Worm (Caenorhabditis elegans): Measurements from ENCODE around the gene ifc-1.

Gene ifc-1

DNA sequence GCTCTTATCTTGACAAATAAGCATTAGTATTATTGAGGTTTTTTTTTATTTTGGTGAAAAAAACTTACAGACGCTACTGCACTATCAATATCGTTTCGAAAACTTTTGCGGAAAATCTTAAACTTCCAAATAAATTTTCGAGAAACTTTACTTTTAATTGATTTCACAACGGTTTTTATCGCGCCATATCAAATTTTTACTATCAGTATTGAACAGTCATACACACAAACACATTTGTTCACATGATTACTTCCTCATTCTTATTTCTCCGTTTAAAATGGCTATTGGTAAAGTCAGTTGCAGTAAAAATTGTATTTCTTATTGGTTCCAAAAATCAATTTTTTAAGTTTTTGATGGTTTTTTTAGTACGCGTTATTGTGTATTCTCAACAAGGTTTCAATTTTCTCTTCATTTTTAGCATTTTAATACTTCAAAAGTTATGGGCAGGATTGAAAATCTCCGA, 15.0 kb downstream of the ifc-1 start, which contains the start of gene pals-32:
TSS of gene pals-32 (plus strand) at position 413 of the 463 bp plus-strand sequence.
- TF ChIP-seq W03F9.2 (tag; optimal IDR thresholded peaks at IDR 0.05) (peak; percentile 29), him-1 (tag; optimal IDR thresholded peaks at IDR 0.05) (no peak)

DNA sequence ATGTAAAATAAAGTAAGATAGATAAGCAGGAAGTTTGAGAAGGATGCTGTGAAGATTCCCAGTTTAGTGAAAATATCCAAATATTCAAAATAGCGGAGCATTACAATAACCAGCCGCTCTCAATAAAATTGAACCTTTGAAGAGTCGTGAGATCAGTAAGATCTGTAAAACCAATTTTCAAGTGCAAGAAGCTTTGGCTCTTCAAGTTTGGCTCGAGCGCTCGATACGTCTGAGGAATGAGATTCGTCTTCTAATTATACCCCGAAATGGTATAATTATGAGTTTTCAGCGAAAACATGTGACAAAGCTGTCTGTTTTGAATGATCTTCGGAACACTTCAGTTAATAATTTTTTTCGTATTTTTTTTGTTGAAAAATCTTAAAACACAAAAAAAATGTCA, 18.7 kb downstream of the ifc-1 start, which contains the start of gene str-46:
TSS of gene str-46 (minus strand) at position 101 of the 400 bp plus-strand sequence.
- no peak for TF ChIP-seq him-1 (tag; optimal IDR thresholded peaks at IDR 0.05)
- no peak for TF ChIP-seq dao-5 (tag; optimal IDR thresholded peaks at IDR 0.05)
- no peak for TF ChIP-seq W03F9.2 (tag; optimal IDR thresholded peaks at IDR 0.05)

DNA sequence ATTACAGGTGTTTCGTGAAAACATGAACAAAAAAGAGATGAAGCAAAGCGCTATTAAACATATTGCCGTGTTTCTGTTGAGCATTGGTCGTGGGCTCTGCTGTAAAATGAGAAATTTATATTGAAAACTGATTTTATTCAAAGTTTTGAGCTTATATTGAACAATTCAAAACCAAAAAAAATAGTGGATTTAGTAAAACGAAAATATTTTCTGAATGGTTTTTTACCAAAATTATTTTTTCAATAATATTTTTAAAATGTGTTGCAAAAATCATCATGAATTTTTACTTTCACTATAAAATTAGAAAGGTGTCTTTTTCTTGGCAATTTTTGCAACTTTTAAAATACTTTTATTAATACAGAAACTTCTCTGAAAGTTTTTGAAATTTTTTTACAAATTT, 22.0 kb downstream of the ifc-1 start, which contains the start of gene C31B8.7:
TSS of gene C31B8.7 (minus strand) at position 101 of the 400 bp plus-strand sequence.
- TF ChIP-seq him-1 (tag; optimal IDR thresholded peaks at IDR 0.05) (no peak), dao-5 (tag; optimal IDR thresholded peaks at IDR 0.05) (no peak), W03F9.2 (tag; optimal IDR thresholded peaks at IDR 0.05) (no peak)

DNA sequence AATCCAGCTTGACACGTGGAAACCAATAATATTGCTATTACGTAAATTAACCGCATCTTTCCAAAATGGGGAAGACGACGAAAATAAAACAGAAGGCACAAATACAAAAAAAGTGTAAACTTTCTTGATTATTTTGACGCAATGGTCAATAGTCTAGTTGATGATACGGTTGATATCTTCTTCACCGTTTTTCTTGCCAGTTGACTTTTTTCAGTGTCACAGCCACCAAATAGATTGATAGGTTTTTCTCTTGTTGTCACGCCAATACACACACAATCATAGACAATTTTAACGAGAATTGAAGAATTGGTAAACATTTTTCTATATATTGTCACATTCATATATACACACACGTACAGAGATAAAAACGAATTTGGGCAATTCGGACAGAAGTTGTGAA, 28.3 kb downstream of the ifc-1 start, which contains the start of gene zmp-3:
TSS of gene zmp-3 (minus strand) at position 101 of the 400 bp plus-strand sequence.
- TF ChIP-seq dao-5 (tag; optimal IDR thresholded peaks at IDR 0.05) (no peak), W03F9.2 (tag; optimal IDR thresholded peaks at IDR 0.05) (no peak), him-1 (tag; optimal IDR thresholded peaks at IDR 0.05) (no peak)

DNA sequence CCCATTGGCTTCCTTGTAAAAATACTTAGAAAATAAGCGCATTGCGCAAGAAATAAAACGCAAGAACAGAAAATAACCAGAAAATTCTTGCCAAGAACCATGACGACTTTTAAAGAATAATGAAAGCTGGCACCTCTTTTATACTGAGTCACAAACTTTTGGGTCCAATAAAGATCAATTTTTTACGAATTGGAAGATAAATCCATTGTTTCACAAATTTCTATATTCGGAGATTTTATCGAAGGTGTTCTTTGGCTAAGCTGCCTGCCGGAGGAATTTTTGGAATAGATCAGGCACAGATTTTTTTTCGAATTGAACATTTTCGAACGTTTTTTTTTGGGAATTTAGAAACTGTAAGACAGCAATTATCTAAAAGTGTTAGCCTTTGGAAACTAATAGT, 31.7 kb downstream of the ifc-1 start, which contains the start of gene C31B8.9:
TSS of gene C31B8.9 (minus strand) at position 101 of the 400 bp plus-strand sequence.
- TF ChIP-seq dao-5 (tag; optimal IDR thresholded peaks at IDR 0.05) (no peak), W03F9.2 (tag; optimal IDR thresholded peaks at IDR 0.05) (no peak), him-1 (tag; optimal IDR thresholded peaks at IDR 0.05) (no peak)

DNA sequence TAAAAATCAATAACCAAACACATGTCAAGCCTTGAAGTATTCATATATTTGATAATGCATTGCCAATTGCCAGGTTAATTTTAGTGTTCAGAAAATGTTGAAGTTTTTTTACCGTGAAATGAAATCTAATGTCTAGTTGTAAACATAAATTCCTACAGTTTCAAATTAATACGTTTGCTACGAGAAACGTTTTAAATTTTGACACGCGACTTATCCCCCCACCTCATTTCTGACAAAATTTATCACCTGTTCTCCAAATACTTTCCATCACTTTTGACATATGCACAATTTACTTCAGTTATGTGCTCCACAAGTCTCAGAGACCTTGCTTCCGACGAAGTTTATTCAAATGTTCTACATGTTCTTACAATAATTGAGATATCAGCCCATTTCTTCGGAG, 32.8 kb downstream of the ifc-1 start, which contains the start of gene srh-146:
TSS of gene srh-146 (plus strand) at position 301 of the 400 bp plus-strand sequence.
- TF ChIP-seq W03F9.2 (tag; optimal IDR thresholded peaks at IDR 0.05): no peak
- no peak for TF ChIP-seq him-1 (tag; optimal IDR thresholded peaks at IDR 0.05)
- no peak for TF ChIP-seq dao-5 (tag; optimal IDR thresholded peaks at IDR 0.05)

DNA sequence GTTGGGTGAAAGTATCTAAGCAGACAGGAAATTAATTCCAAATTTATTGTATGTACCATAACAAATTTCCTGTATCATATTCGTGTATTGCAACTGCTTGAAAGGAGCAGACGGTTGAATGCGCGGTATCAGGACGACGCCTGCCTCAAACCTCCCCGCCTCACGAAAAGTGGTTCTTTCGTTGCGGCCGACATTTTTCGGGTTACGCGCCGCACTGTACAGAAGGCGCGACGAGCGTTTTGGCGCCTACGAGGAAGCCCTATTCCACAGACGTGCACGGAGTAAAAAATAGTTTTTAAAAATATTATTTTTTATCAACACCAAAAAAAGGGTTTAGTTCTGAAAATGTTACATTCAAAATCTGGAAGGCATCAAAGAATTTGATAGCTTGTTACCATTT, 38.9 kb downstream of the ifc-1 start:
- TF ChIP-seq him-1 (tag; optimal IDR thresholded peaks at IDR 0.05) (no peak), dao-5 (tag; optimal IDR thresholded peaks at IDR 0.05) (no peak), W03F9.2 (tag; optimal IDR thresholded peaks at IDR 0.05) (no peak)

DNA sequence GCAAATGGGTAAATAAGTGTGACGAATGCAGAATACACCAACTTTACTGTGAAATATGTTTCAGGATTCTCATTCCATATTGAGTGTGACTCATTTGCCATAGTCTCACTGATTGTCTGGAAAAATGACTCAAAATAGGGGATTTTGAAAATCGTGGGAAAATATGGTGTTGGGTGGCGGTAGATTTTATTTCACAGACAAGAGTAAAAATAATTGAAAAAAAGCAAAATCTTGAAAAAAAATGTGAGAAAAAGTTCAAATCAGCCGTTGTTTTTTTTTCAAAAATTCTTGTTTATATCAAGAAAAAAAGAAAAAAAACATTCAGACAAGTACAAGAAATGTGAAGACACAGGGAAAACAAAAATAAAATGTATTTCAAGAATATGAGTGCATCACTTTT, 41.4 kb downstream of the ifc-1 start, which contains the start of gene srh-38:
TSS of gene srh-38 (minus strand) at position 101 of the 400 bp plus-strand sequence.
- TF ChIP-seq dao-5 (tag; optimal IDR thresholded peaks at IDR 0.05): no peak
- TF ChIP-seq W03F9.2 (tag; optimal IDR thresholded peaks at IDR 0.05): no peak
- TF ChIP-seq him-1 (tag; optimal IDR thresholded peaks at IDR 0.05): no peak

DNA sequence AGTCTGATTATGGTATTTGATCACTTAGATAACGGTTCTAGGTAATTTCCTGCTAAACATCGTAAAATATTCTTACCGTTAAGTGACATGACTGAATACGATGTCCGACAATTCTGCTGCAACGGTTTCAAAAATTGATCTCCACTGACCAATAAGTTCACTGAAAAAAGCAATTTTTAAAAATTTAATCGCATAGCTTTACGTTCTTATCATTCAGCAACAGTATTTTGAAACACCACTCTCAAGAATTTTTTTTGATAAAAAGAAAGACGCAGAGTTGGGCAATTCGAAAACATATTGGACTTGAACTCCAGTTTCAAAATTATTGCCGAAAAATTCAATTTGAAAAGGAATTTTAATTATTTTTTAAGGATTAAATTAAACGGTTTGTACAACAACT, 46.4 kb downstream of the ifc-1 start, which contains the start of gene C31B8.12:
TSS of gene C31B8.12 (minus strand) at position 101 of the 400 bp plus-strand sequence.
- no peak for TF ChIP-seq him-1 (tag; optimal IDR thresholded peaks at IDR 0.05)
- TF ChIP-seq dao-5 (tag; optimal IDR thresholded peaks at IDR 0.05): no peak
- no peak for TF ChIP-seq W03F9.2 (tag; optimal IDR thresholded peaks at IDR 0.05)

DNA sequence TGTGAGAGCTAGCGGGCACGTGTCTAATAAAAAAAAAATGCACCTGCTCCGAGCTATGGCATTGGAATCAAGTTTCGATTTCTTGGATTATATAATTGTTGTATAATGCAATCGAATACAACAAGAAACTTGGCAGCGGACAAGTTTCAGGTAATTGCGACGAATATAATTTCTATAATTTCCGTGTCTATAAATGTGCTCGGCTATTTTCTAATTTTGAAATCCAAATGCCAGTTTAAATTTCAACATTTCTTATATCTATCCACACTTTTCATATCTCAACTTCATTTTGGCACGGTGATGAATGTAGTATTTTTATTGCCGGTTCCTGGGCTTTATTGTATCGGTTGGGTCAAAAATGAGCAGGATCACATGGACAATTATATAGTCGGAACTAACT, 48.6 kb downstream of the ifc-1 start, which contains the start of gene C31B8.16:
TSS of gene C31B8.16 (plus strand) at position 301 of the 400 bp plus-strand sequence.
- TF ChIP-seq dao-5 (tag; optimal IDR thresholded peaks at IDR 0.05) (no peak), W03F9.2 (tag; optimal IDR thresholded peaks at IDR 0.05) (no peak), him-1 (tag; optimal IDR thresholded peaks at IDR 0.05) (no peak)

DNA sequence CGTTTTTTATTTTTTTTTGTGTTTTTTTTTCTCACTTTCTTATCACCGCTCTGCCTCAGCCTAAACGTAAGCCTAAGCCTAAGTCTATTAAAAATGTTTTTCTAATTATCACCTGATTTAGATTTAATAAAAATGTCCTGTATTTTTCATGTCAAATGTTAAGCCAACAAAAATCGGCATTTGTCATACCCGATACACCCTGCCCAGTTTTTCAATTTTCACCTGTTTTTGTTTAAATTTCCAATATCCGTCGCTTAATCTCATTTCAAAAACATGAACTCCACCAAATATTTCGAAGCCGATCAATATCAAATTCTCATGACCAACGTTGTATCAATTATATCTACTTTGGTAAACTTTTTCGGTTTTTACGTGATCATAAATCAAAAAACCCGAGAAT, 50.1 kb downstream of the ifc-1 start, which contains the start of gene C31B8.1:
TSS of gene C31B8.1 (plus strand) at position 301 of the 400 bp plus-strand sequence.
- TF ChIP-seq him-1 (tag; optimal IDR thresholded peaks at IDR 0.05): no peak
- no peak for TF ChIP-seq W03F9.2 (tag; optimal IDR thresholded peaks at IDR 0.05)
- no peak for TF ChIP-seq dao-5 (tag; optimal IDR thresholded peaks at IDR 0.05)
